Worm (Caenorhabditis elegans): ENCODE data around the gene cpr-2.
A peak's percentile ranks its signal among the peaks of the same experiment; 100 is the strongest.

Gene cpr-2

ce11 chrV:16499006-16499405 is 34.9 kb downstream of the cpr-2 start, which contains the start of gene F36D3.1:
TSS of gene F36D3.1 (plus strand) at chrV:16499352.
- TF ChIP-seq nhr-28 (tag; optimal IDR thresholded peaks at IDR 0.05): no peak
- TF ChIP-seq pha-4 (tag; optimal IDR thresholded peaks at IDR 0.05): peak; percentile 34
- no peak for TF ChIP-seq ceh-39 (tag; optimal IDR thresholded peaks at IDR 0.05)
- peak; percentile 44 for TF ChIP-seq mep-1 (tag; optimal IDR thresholded peaks at IDR 0.05)
- peak; percentile 20 for TF ChIP-seq ces-1 (GFP tag; optimal IDR thresholded peaks at IDR 0.05)
- no peak for TF ChIP-seq sptf-1 (tag; optimal IDR thresholded peaks at IDR 0.05)
- peak; percentile 45 for TF ChIP-seq lsy-2 (tag; optimal IDR thresholded peaks at IDR 0.05)
- no peak for TF ChIP-seq nhr-76 (tag; optimal IDR thresholded peaks at IDR 0.05)
- TF ChIP-seq nhr-2 (tag; optimal IDR thresholded peaks at IDR 0.05): no peak
- TF ChIP-seq hlh-1 (tag; optimal IDR thresholded peaks at IDR 0.05): peak; percentile 50

ce11 chrV:16497504-16497903 is 36.4 kb downstream of the cpr-2 start, which contains the start of gene srh-136:
TSS of gene srh-136 (minus strand) at chrV:16497596.
- TF ChIP-seq lin-32 (GFP tag; optimal IDR thresholded peaks at IDR 0.05): no peak
- TF ChIP-seq flh-1 (GFP tag; optimal IDR thresholded peaks at IDR 0.05): no peak
- TF ChIP-seq unc-120 (tag; optimal IDR thresholded peaks at IDR 0.05; ENCODE audit: poor library complexity, severe bottlenecking): no peak
- TF ChIP-seq unc-39 (tag; optimal IDR thresholded peaks at IDR 0.05): no peak
- no peak for TF ChIP-seq sem-2 (GFP tag; optimal IDR thresholded peaks at IDR 0.05)
- no peak for TF ChIP-seq hlh-1 (tag; optimal IDR thresholded peaks at IDR 0.05)

ce11 chrV:16494359-16494758 is 39.5 kb downstream of the cpr-2 start, which contains the start of gene comt-2:
TSS of gene comt-2 (minus strand) at chrV:16494489.
- TF ChIP-seq nhr-76 (tag; optimal IDR thresholded peaks at IDR 0.05) (no peak), nhr-12 (tag; optimal IDR thresholded peaks at IDR 0.05) (no peak), elt-1 (tag; optimal IDR thresholded peaks at IDR 0.05; ENCODE audit: borderline replicate concordance, insufficient read depth) (no peak), lsy-2 (tag; optimal IDR thresholded peaks at IDR 0.05) (no peak), nhr-2 (tag; optimal IDR thresholded peaks at IDR 0.05) (no peak), M03D4.4 (tag; optimal IDR thresholded peaks at IDR 0.05) (no peak), zip-8 (tag; optimal IDR thresholded peaks at IDR 0.05) (no peak), lin-32 (GFP tag; optimal IDR thresholded peaks at IDR 0.05) (no peak), ceh-43 (GFP tag; optimal IDR thresholded peaks at IDR 0.05) (no peak), elt-3 (tag; optimal IDR thresholded peaks at IDR 0.05) (no peak), drap-1 (GFP tag; optimal IDR thresholded peaks at IDR 0.05) (no peak), snpc-4 (tag; optimal IDR thresholded peaks at IDR 0.05) (no peak), sem-2 (GFP tag; optimal IDR thresholded peaks at IDR 0.05) (no peak), unc-39 (tag; optimal IDR thresholded peaks at IDR 0.05) (no peak), blmp-1 (tag; optimal IDR thresholded peaks at IDR 0.05) (no peak), mls-2 (tag; optimal IDR thresholded peaks at IDR 0.05) (no peak), cnd-1 (tag; optimal IDR thresholded peaks at IDR 0.05) (no peak), ces-1 (GFP tag; optimal IDR thresholded peaks at IDR 0.05) (no peak), sptf-1 (tag; optimal IDR thresholded peaks at IDR 0.05) (no peak)

ce11 chrV:16488172-16488571 is 45.7 kb downstream of the cpr-2 start, which contains the start of gene sqst-4:
TSS of gene sqst-4 (plus strand) at chrV:16488472.
- no peak for TF ChIP-seq ceh-43 (GFP tag; optimal IDR thresholded peaks at IDR 0.05)
- TF ChIP-seq ces-1 (GFP tag; optimal IDR thresholded peaks at IDR 0.05): no peak
- TF ChIP-seq nhr-28 (tag; optimal IDR thresholded peaks at IDR 0.05): no peak
- TF ChIP-seq hlh-1 (tag; optimal IDR thresholded peaks at IDR 0.05): no peak
- TF ChIP-seq flh-1 (GFP tag; optimal IDR thresholded peaks at IDR 0.05): no peak
- no peak for TF ChIP-seq ceh-39 (tag; optimal IDR thresholded peaks at IDR 0.05)
- no peak for TF ChIP-seq tbx-8 (GFP tag; optimal IDR thresholded peaks at IDR 0.05)
- TF ChIP-seq mls-2 (tag; optimal IDR thresholded peaks at IDR 0.05): no peak
- TF ChIP-seq lsy-2 (tag; optimal IDR thresholded peaks at IDR 0.05): no peak
- no peak for TF ChIP-seq mab-5 (tag; optimal IDR thresholded peaks at IDR 0.05)
- no peak for TF ChIP-seq ceh-83 (GFP tag; optimal IDR thresholded peaks at IDR 0.05)
- no peak for TF ChIP-seq pha-4 (tag; optimal IDR thresholded peaks at IDR 0.05)
- no peak for TF ChIP-seq M03D4.4 (tag; optimal IDR thresholded peaks at IDR 0.05)
- no peak for TF ChIP-seq unc-39 (tag; optimal IDR thresholded peaks at IDR 0.05)
- no peak for TF ChIP-seq mep-1 (tag; optimal IDR thresholded peaks at IDR 0.05)
- no peak for TF ChIP-seq nhr-76 (tag; optimal IDR thresholded peaks at IDR 0.05)
- TF ChIP-seq drap-1 (GFP tag; optimal IDR thresholded peaks at IDR 0.05): no peak
- no peak for TF ChIP-seq elt-3 (tag; optimal IDR thresholded peaks at IDR 0.05)
- TF ChIP-seq sptf-1 (tag; optimal IDR thresholded peaks at IDR 0.05): no peak

ce11 chrV:16487474-16487873 is 46.4 kb downstream of the cpr-2 start, which contains the start of gene Y32B12A.5:
TSS of gene Y32B12A.5 (minus strand) at chrV:16487574.
- TF ChIP-seq mep-1 (tag; optimal IDR thresholded peaks at IDR 0.05): no peak
- no peak for TF ChIP-seq zip-8 (tag; optimal IDR thresholded peaks at IDR 0.05)
- TF ChIP-seq ces-1 (GFP tag; optimal IDR thresholded peaks at IDR 0.05): no peak
- TF ChIP-seq nhr-76 (tag; optimal IDR thresholded peaks at IDR 0.05): no peak
- TF ChIP-seq snpc-4 (tag; optimal IDR thresholded peaks at IDR 0.05): no peak
- no peak for TF ChIP-seq bed-3 (GFP tag; optimal IDR thresholded peaks at IDR 0.05)
- TF ChIP-seq unc-62 (GFP tag; optimal IDR thresholded peaks at IDR 0.05): no peak
- TF ChIP-seq ztf-11 (tag; optimal IDR thresholded peaks at IDR 0.05): no peak
- no peak for TF ChIP-seq nhr-2 (tag; optimal IDR thresholded peaks at IDR 0.05)
- TF ChIP-seq blmp-1 (tag; optimal IDR thresholded peaks at IDR 0.05): no peak
- TF ChIP-seq ceh-83 (GFP tag; optimal IDR thresholded peaks at IDR 0.05): no peak
- TF ChIP-seq nhr-237 (tag; optimal IDR thresholded peaks at IDR 0.05): no peak
- no peak for TF ChIP-seq hlh-1 (tag; optimal IDR thresholded peaks at IDR 0.05)
- no peak for TF ChIP-seq flh-1 (GFP tag; optimal IDR thresholded peaks at IDR 0.05)
- no peak for TF ChIP-seq cnd-1 (tag; optimal IDR thresholded peaks at IDR 0.05)
- TF ChIP-seq unc-39 (tag; optimal IDR thresholded peaks at IDR 0.05): no peak
- TF ChIP-seq nhr-28 (tag; optimal IDR thresholded peaks at IDR 0.05): no peak
